Worm (Caenorhabditis elegans): ENCODE results near the gene Y39A3A.4.

The Y39A3A.4 gene

DNA sequence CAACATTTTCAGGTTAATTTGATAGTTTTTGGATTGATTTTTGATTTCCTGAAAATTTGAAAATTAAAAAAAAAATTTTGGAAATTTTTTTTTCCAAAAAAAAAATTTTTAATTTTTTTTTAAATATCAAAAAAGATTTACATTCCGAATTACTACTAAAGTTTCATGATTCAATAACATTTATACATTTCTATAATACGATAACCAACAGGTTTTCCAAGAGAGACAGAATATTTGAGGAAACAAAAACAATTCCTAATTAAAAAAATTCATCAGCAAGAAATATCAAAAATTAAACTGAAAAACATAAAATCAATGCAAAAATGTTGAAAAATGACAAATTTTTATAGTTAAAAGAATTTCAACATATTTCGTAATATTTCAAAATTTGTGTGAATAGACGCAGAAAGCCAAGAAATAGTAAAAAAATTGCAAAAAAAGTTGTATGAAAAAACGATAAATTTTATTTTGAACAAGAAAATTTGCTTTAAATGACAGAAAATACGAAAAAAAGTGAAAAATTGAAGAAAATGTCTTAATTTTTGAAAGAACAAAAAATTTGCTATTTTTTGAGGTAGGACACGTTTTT lies at the start of gene Y39A3A.4:
Gene Y39A3A.4 (minus strand): TSS at position 51 of the 589 bp plus-strand sequence.
- TF ChIP-seq pes-1 (GFP tag; IDR thresholded peaks at IDR 0.05) (no peak), sea-1 (GFP tag; conservative IDR thresholded peaks at IDR 0.05) (no peak), tbx-37 (GFP tag; conservative IDR thresholded peaks at IDR 0.05) (no peak), tra-4 (tag; optimal IDR thresholded peaks at IDR 0.05) (no peak), scrt-1 (GFP tag; IDR thresholded peaks at IDR 0.05) (no peak), hmbx-1 (tag; optimal IDR thresholded peaks at IDR 0.05) (no peak), B0310.2 (tag; optimal IDR thresholded peaks at IDR 0.05) (no peak), ceh-13 (GFP tag; optimal IDR thresholded peaks at IDR 0.05) (no peak), ama-1 (optimal IDR thresholded peaks at IDR 0.05) (no peak), hnd-1 (tag; optimal IDR thresholded peaks at IDR 0.05) (no peak), hmg-4 (GFP tag; optimal IDR thresholded peaks at IDR 0.05) (no peak)

- TF ChIP-seq ceh-13 (GFP tag; optimal IDR thresholded peaks at IDR 0.05) (no peak), ceh-36 (tag; optimal IDR thresholded peaks at IDR 0.05) (peak; percentile 14)
Observed at ce11 chrIII:2125936-2126335, 49.5 kb upstream of the Y39A3A.4 start.

DNA sequence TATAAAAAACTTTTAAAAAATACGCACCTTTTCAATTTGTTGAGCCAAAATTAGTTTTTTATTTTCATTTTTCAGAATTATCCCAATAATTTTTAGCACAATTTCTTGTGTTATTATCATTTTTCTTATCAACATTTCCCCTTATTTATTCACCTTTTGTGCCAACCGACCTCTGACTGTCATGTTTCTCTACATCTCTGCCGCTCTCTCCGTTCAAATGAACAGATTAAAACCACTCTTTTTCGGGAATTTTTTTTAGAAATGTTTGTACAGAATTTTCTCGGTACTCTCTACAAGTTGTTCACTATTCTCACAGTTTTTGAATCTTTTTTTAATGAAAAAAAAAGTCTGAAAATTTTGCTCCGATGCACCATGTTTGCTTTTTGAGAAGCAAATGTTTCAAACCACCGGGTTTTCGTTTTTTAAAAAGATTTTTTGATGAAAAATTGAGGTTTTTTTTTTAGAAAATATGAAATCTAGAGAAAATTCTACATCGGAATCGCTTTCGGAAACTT lies 47.3 kb upstream of the Y39A3A.4 start, which contains the start of gene frl-1:
Gene frl-1 (plus strand): TSS at position 465 of the 515 bp plus-strand sequence.
- TF ChIP-seq tbx-11 (GFP tag; IDR thresholded peaks at IDR 0.05) (no peak), ama-1 (optimal IDR thresholded peaks at IDR 0.05) (no peak), hmg-4 (GFP tag; optimal IDR thresholded peaks at IDR 0.05) (no peak), tbx-37 (GFP tag; conservative IDR thresholded peaks at IDR 0.05) (no peak), sea-1 (GFP tag; conservative IDR thresholded peaks at IDR 0.05) (no peak), ceh-13 (GFP tag; optimal IDR thresholded peaks at IDR 0.05) (no peak), B0310.2 (tag; optimal IDR thresholded peaks at IDR 0.05) (no peak), hmbx-1 (tag; optimal IDR thresholded peaks at IDR 0.05) (no peak), scrt-1 (GFP tag; IDR thresholded peaks at IDR 0.05) (no peak), flt-1 (GFP tag; IDR thresholded peaks at IDR 0.05) (no peak), aly-1 (tag; optimal IDR thresholded peaks at IDR 0.05) (no peak)

DNA sequence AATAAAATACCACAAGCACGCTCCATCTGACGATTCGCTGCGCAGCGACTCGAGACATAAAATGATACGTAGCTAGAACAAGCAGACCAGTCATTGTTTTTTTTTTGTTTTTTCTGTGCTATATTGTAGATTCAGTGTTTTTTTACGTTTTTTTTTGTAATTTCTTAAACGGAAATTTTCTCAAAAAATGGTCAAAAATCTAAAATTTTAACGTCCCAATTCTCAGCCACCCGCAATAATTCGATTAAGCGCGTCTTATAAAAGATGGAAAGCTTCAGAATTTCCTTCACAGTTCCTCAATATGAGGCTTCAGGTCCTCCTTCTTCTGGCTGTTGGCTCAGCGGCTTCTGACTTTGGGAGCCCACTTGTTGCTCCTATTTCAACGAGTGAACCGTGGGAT lies 41.1 kb upstream of the Y39A3A.4 start, which contains the start of gene Y48G9A.6:
Gene Y48G9A.6 (plus strand): TSS at position 301 of the 400 bp plus-strand sequence.
- TF ChIP-seq tbx-37 (GFP tag; conservative IDR thresholded peaks at IDR 0.05) (no peak), hmg-4 (GFP tag; optimal IDR thresholded peaks at IDR 0.05) (no peak), hmbx-1 (tag; optimal IDR thresholded peaks at IDR 0.05) (no peak), ama-1 (optimal IDR thresholded peaks at IDR 0.05) (no peak), F13C5.2 (tag; optimal IDR thresholded peaks at IDR 0.05) (no peak), scrt-1 (GFP tag; IDR thresholded peaks at IDR 0.05) (no peak), flt-1 (GFP tag; IDR thresholded peaks at IDR 0.05) (no peak), sea-1 (GFP tag; conservative IDR thresholded peaks at IDR 0.05) (no peak), ets-7 (tag; optimal IDR thresholded peaks at IDR 0.05) (no peak), hnd-1 (tag; optimal IDR thresholded peaks at IDR 0.05) (no peak), pes-1 (GFP tag; IDR thresholded peaks at IDR 0.05) (no peak), tra-4 (tag; optimal IDR thresholded peaks at IDR 0.05) (no peak), aly-1 (tag; optimal IDR thresholded peaks at IDR 0.05) (no peak), B0310.2 (tag; optimal IDR thresholded peaks at IDR 0.05) (no peak), ceh-13 (GFP tag; optimal IDR thresholded peaks at IDR 0.05) (no peak), tbx-11 (GFP tag; IDR thresholded peaks at IDR 0.05) (no peak), ceh-36 (tag; optimal IDR thresholded peaks at IDR 0.05) (no peak)

DNA sequence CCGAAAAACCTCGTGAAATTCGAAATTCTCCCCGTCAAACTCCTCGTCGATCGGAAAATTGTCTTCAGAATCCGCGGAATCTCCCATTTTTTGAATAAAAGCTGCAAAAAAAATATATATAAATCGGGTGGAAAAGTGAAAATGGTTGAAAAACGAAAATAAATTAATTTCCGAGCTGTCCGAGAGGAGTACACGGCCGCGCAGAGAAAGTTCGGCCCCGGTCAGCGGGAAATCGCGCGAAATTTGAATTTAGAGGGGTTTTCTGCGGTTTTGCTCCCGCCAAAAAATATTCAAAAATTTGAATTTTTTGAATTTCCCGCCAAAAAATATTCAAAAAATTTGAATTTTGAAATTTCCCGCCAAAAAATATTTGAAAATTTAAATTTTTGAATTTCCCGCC lies 40.4 kb upstream of the Y39A3A.4 start, which contains the start of gene Y48G9A.11:
Gene Y48G9A.11 (minus strand): TSS at position 101 of the 400 bp plus-strand sequence.
- TF ChIP-seq hmg-4 (GFP tag; optimal IDR thresholded peaks at IDR 0.05) = no peak
- no peak for TF ChIP-seq scrt-1 (GFP tag; IDR thresholded peaks at IDR 0.05)
- no peak for TF ChIP-seq flt-1 (GFP tag; IDR thresholded peaks at IDR 0.05)
- TF ChIP-seq hmbx-1 (tag; optimal IDR thresholded peaks at IDR 0.05) = no peak
- TF ChIP-seq tbx-37 (GFP tag; conservative IDR thresholded peaks at IDR 0.05) = no peak
- no peak for TF ChIP-seq ceh-13 (GFP tag; optimal IDR thresholded peaks at IDR 0.05)
- TF ChIP-seq tbx-11 (GFP tag; IDR thresholded peaks at IDR 0.05) = no peak
- TF ChIP-seq tra-4 (tag; optimal IDR thresholded peaks at IDR 0.05) = no peak
- TF ChIP-seq F13C5.2 (tag; optimal IDR thresholded peaks at IDR 0.05) = no peak
- no peak for TF ChIP-seq ama-1 (optimal IDR thresholded peaks at IDR 0.05)
- TF ChIP-seq B0310.2 (tag; optimal IDR thresholded peaks at IDR 0.05) = no peak
- TF ChIP-seq ets-7 (tag; optimal IDR thresholded peaks at IDR 0.05) = no peak
- no peak for TF ChIP-seq pes-1 (GFP tag; IDR thresholded peaks at IDR 0.05)
- no peak for TF ChIP-seq hnd-1 (tag; optimal IDR thresholded peaks at IDR 0.05)
- no peak for TF ChIP-seq aly-1 (tag; optimal IDR thresholded peaks at IDR 0.05)
- TF ChIP-seq ceh-36 (tag; optimal IDR thresholded peaks at IDR 0.05) = no peak
- no peak for TF ChIP-seq sea-1 (GFP tag; conservative IDR thresholded peaks at IDR 0.05)

DNA sequence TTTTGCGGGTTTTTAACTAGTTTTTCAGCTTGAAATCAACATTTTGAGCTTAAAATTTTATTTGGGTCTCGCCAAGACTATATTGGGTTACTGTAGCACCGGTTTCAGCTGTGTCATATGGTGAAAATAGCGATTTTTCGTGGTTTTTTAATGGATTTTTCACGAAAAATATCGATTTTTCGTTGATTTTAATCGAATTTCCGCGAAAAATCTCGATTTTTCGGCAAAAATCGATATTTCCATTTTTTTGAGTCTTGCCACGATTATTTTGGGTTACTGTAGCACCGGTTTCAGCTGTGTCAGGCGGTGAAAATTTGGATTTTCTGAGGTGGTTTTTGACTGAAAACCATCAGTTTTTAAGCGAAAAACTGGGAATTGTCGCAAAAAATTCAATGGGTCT lies 38.9 kb upstream of the Y39A3A.4 start:
- no peak for TF ChIP-seq pes-1 (GFP tag; IDR thresholded peaks at IDR 0.05)
- TF ChIP-seq F13C5.2 (tag; optimal IDR thresholded peaks at IDR 0.05) = no peak
- TF ChIP-seq ets-7 (tag; optimal IDR thresholded peaks at IDR 0.05) = no peak
- TF ChIP-seq hnd-1 (tag; optimal IDR thresholded peaks at IDR 0.05) = no peak
- no peak for TF ChIP-seq hmg-4 (GFP tag; optimal IDR thresholded peaks at IDR 0.05)
- no peak for TF ChIP-seq tra-4 (tag; optimal IDR thresholded peaks at IDR 0.05)
- no peak for TF ChIP-seq tbx-37 (GFP tag; conservative IDR thresholded peaks at IDR 0.05)
- TF ChIP-seq flt-1 (GFP tag; IDR thresholded peaks at IDR 0.05) = no peak
- TF ChIP-seq B0310.2 (tag; optimal IDR thresholded peaks at IDR 0.05) = no peak
- TF ChIP-seq sea-1 (GFP tag; conservative IDR thresholded peaks at IDR 0.05) = no peak
- TF ChIP-seq hmbx-1 (tag; optimal IDR thresholded peaks at IDR 0.05) = no peak
- TF ChIP-seq tbx-11 (GFP tag; IDR thresholded peaks at IDR 0.05) = no peak
- no peak for TF ChIP-seq scrt-1 (GFP tag; IDR thresholded peaks at IDR 0.05)

ce11 chrIII:2112601-2113176 lies 36.3 kb upstream of the Y39A3A.4 start:
- no peak for TF ChIP-seq ama-1 (optimal IDR thresholded peaks at IDR 0.05)
- no peak for TF ChIP-seq tra-4 (tag; optimal IDR thresholded peaks at IDR 0.05)
- no peak for TF ChIP-seq tbx-37 (GFP tag; conservative IDR thresholded peaks at IDR 0.05)
- TF ChIP-seq sea-1 (GFP tag; conservative IDR thresholded peaks at IDR 0.05) = no peak
- TF ChIP-seq hmg-4 (GFP tag; optimal IDR thresholded peaks at IDR 0.05) = no peak
- TF ChIP-seq ceh-36 (tag; optimal IDR thresholded peaks at IDR 0.05) = no peak
- no peak for TF ChIP-seq hmbx-1 (tag; optimal IDR thresholded peaks at IDR 0.05)
- TF ChIP-seq tbx-11 (GFP tag; IDR thresholded peaks at IDR 0.05) = no peak
- TF ChIP-seq hnd-1 (tag; optimal IDR thresholded peaks at IDR 0.05) = no peak
- no peak for TF ChIP-seq ceh-13 (GFP tag; optimal IDR thresholded peaks at IDR 0.05)
- TF ChIP-seq aly-1 (tag; optimal IDR thresholded peaks at IDR 0.05) = no peak
- TF ChIP-seq pes-1 (GFP tag; IDR thresholded peaks at IDR 0.05) = no peak
- TF ChIP-seq F13C5.2 (tag; optimal IDR thresholded peaks at IDR 0.05) = no peak
- no peak for TF ChIP-seq scrt-1 (GFP tag; IDR thresholded peaks at IDR 0.05)
- TF ChIP-seq B0310.2 (tag; optimal IDR thresholded peaks at IDR 0.05) = no peak
- no peak for TF ChIP-seq ets-7 (tag; optimal IDR thresholded peaks at IDR 0.05)
- no peak for TF ChIP-seq flt-1 (GFP tag; IDR thresholded peaks at IDR 0.05)

Measured in whole organism, early embryonic.